Worm (Caenorhabditis elegans) whole organism, L3 larva: ENCODE results near the gene spat-3.

ENCODE experiments used
- R02D3.7 ChIP-seq: fragments of 150-350 bp; optimal IDR thresholded peaks from 2 replicates; lab custom pipeline; 2014; ENCODE audit warnings: missing biosample characterization, missing genetic modification characterization
- ZK546.5 ChIP-seq: sonication (generic microtip); optimal IDR thresholded peaks from 2 replicates; lab custom pipeline; 2017; ENCODE audit warnings: missing biosample characterization, missing genetic modification characterization
- ama-1 ChIP-seq: fragments of 150-350 bp; optimal IDR thresholded peaks from 2 replicates; lab custom pipeline; 2018
- ceh-16 ChIP-seq: sonication (generic microtip); optimal IDR thresholded peaks from 2 replicates; lab custom pipeline; 2017; ENCODE audit warnings: missing biosample characterization, missing genetic modification characterization
- ceh-82 ChIP-seq: fragments of 150-350 bp; optimal IDR thresholded peaks from 2 replicates; lab custom pipeline; 2014; ENCODE audit warnings: missing biosample characterization, missing genetic modification characterization
- ceh-9 ChIP-seq: sonication (generic microtip); optimal IDR thresholded peaks from 2 replicates; lab custom pipeline; 2018; ENCODE audit warnings: missing biosample characterization, missing genetic modification characterization
- daf-12 ChIP-seq: fragments of 150-350 bp; optimal IDR thresholded peaks from 2 replicates; lab custom pipeline; 2014; ENCODE audit warnings: missing biosample characterization, missing genetic modification reagents, missing genetic modification characterization
- egl-27 ChIP-seq: sonication (generic microtip); optimal IDR thresholded peaks from 4 replicates; lab custom pipeline; 2017; ENCODE audit warnings: missing biosample characterization, missing genetic modification reagents, missing genetic modification characterization
- elt-1 ChIP-seq: fragments of 150-350 bp; optimal IDR thresholded peaks from 2 replicates; lab custom pipeline; 2014; ENCODE audit warnings: missing biosample characterization, missing genetic modification characterization
- elt-2 ChIP-seq: sonication (generic microtip); optimal IDR thresholded peaks from 2 replicates; lab custom pipeline; 2016; ENCODE audit warnings: missing genetic modification reagents, mild to moderate bottlenecking, missing genetic modification characterization, missing compliant biosample characterization
- elt-3 ChIP-seq, 3 experiments: fragments of 150-350 bp in 1 of 3; sonication (generic microtip) in 2 of 3; optimal IDR thresholded peaks; 2 replicates in 2 of 3; 4 replicates in 1 of 3; lab custom pipeline; 2014 to 2017; ENCODE audit warnings: missing biosample characterization in 3 of 3, missing genetic modification characterization in 3 of 3
- fkh-10 ChIP-seq: sonication (generic microtip); optimal IDR thresholded peaks from 2 replicates; lab custom pipeline; 2017; ENCODE audit warnings: missing biosample characterization, missing genetic modification reagents, missing genetic modification characterization
- fkh-2 ChIP-seq: fragments of 150-350 bp; optimal IDR thresholded peaks from 2 replicates; lab custom pipeline; 2014; ENCODE audit warnings: missing biosample characterization, missing genetic modification reagents, missing genetic modification characterization
- fos-1 ChIP-seq: fragments of 150-350 bp; optimal IDR thresholded peaks from 2 replicates; lab custom pipeline; 2014; ENCODE audit warnings: missing biosample characterization, missing genetic modification characterization
- hmg-11 ChIP-seq: sonication (generic microtip); optimal IDR thresholded peaks from 2 replicates; lab custom pipeline; 2016; ENCODE audit warnings: missing genetic modification characterization, missing compliant biosample characterization
- jun-1 ChIP-seq: fragments of 150-350 bp; optimal IDR thresholded peaks from 2 replicates; lab custom pipeline; 2014; ENCODE audit warnings: missing biosample characterization, missing genetic modification reagents, missing genetic modification characterization
- lin-15B ChIP-seq: fragments of 150-350 bp; optimal IDR thresholded peaks from 2 replicates; lab custom pipeline; 2014; ENCODE audit warnings: missing biosample characterization, missing genetic modification characterization
- lsy-12 ChIP-seq: sonication (generic microtip); optimal IDR thresholded peaks from 2 replicates; lab custom pipeline; 2016; ENCODE audit warnings: mild to moderate bottlenecking, missing genetic modification characterization, missing compliant biosample characterization
- mml-1 ChIP-seq: fragments of 150-350 bp; sonication (generic microtip); optimal IDR thresholded peaks from 3 replicates; lab custom pipeline; 2014; ENCODE audit warnings: missing biosample characterization, missing genetic modification characterization
- nfya-1 ChIP-seq: sonication (generic microtip); optimal IDR thresholded peaks from 2 replicates; lab custom pipeline; 2017; ENCODE audit warnings: missing genetic modification characterization, mild to moderate bottlenecking, missing compliant biosample characterization, antibody characterized with exemption, moderate library complexity; ENCODE audit not compliant: insufficient read depth
- nhr-12 ChIP-seq: fragments of 150-350 bp; optimal IDR thresholded peaks from 2 replicates; lab custom pipeline; 2014; ENCODE audit warnings: missing biosample characterization, missing genetic modification characterization
- nhr-23 ChIP-seq: fragments of 150-350 bp; optimal IDR thresholded peaks from 2 replicates; lab custom pipeline; 2014; ENCODE audit warnings: missing biosample characterization, missing genetic modification reagents, missing genetic modification characterization
- nhr-25 ChIP-seq: sonication (generic microtip); optimal IDR thresholded peaks from 2 replicates; lab custom pipeline; 2017; ENCODE audit warnings: missing biosample characterization, missing genetic modification characterization
- nhr-28 ChIP-seq: fragments of 150-350 bp; optimal IDR thresholded peaks from 2 replicates; lab custom pipeline; 2014; ENCODE audit warnings: missing biosample characterization, missing genetic modification characterization
- nhr-43 ChIP-seq: sonication (generic microtip); optimal IDR thresholded peaks from 2 replicates; lab custom pipeline; 2016; ENCODE audit warnings: mild to moderate bottlenecking, missing genetic modification characterization, missing compliant biosample characterization; ENCODE audit not compliant: poor library complexity, severe bottlenecking
- nhr-67 ChIP-seq: fragments of 150-350 bp; optimal IDR thresholded peaks from 2 replicates; lab custom pipeline; 2014; ENCODE audit warnings: missing biosample characterization, missing genetic modification characterization
- nhr-76 ChIP-seq: fragments of 150-350 bp; sonication (generic microtip); optimal IDR thresholded peaks from 5 replicates; lab custom pipeline; 2014; ENCODE audit warnings: missing biosample characterization, missing genetic modification characterization
- nhr-77 ChIP-seq: fragments of 150-350 bp; optimal IDR thresholded peaks from 2 replicates; lab custom pipeline; 2014; ENCODE audit warnings: missing biosample characterization, missing genetic modification characterization
- pha-4 ChIP-seq: fragments of 150-350 bp; optimal IDR thresholded peaks from 2 replicates; lab custom pipeline; 2014; ENCODE audit warnings: missing biosample characterization, missing genetic modification reagents, missing genetic modification characterization
- pqm-1 ChIP-seq: fragments of 150-350 bp; optimal IDR thresholded peaks from 2 replicates; lab custom pipeline; 2017; ENCODE audit warnings: missing biosample characterization, missing genetic modification characterization, inconsistent platforms
- skn-1 ChIP-seq: fragments of 150-350 bp; optimal IDR thresholded peaks from 2 replicates; lab custom pipeline; 2014; ENCODE audit warnings: missing biosample characterization, missing genetic modification characterization
- snpc-4 ChIP-seq: fragments of 150-350 bp; optimal IDR thresholded peaks from 2 replicates; lab custom pipeline; 2014; ENCODE audit warnings: missing biosample characterization, missing genetic modification characterization
- unc-39 ChIP-seq: sonication (generic microtip); optimal IDR thresholded peaks from 4 replicates; lab custom pipeline; 2017; ENCODE audit warnings: missing biosample characterization, missing genetic modification characterization
- unc-62 ChIP-seq: fragments of 150-350 bp; sonication (generic microtip); optimal IDR thresholded peaks from 4 replicates; lab custom pipeline; 2014; ENCODE audit warnings: missing biosample characterization, missing genetic modification reagents, missing genetic modification characterization
- zag-1 ChIP-seq: fragments of 150-350 bp; optimal IDR thresholded peaks from 2 replicates; lab custom pipeline; 2014; ENCODE audit warnings: missing biosample characterization, missing genetic modification characterization
- ztf-11 ChIP-seq: fragments of 150-350 bp; optimal IDR thresholded peaks from 2 replicates; lab custom pipeline; 2014; ENCODE audit warnings: missing biosample characterization, missing genetic modification characterization
- ztf-4 ChIP-seq: fragments of 150-350 bp; optimal IDR thresholded peaks from 2 replicates; lab custom pipeline; 2014; ENCODE audit warnings: missing biosample characterization, missing genetic modification characterization

spat-3 gene

ce11 chrX:4604185-4604584 lies 1.5 kb downstream of the spat-3 start:
- TF ChIP-seq ztf-4 (tag; lab: Kevin White, UChicago) = no peak
- TF ChIP-seq ceh-82 (tag; lab: Kevin White, UChicago) = no peak
- no peak for TF ChIP-seq nhr-77 (tag; lab: Kevin White, UChicago)
- TF ChIP-seq skn-1 (tag; lab: Kevin White, UChicago) = no peak
- no peak for TF ChIP-seq hmg-11 (tag; lab: Kevin White, UChicago)
- TF ChIP-seq ama-1 (lab: Kevin White, UChicago) = no peak
- TF ChIP-seq nhr-12 = no peak
- no peak for TF ChIP-seq fkh-10 (GFP tag; lab: Kevin White, UChicago)
- no peak for TF ChIP-seq ceh-16 (tag; lab: Kevin White, UChicago)
- no peak for TF ChIP-seq elt-3 (tag; optimal IDR thresholded peaks at IDR 0.05; lab: Kevin White, UChicago)
- no peak for TF ChIP-seq ceh-9
- TF ChIP-seq pqm-1 (tag; lab: Kevin White, UChicago) = no peak
- no peak for TF ChIP-seq nhr-76 (tag; lab: Kevin White, UChicago)
- TF ChIP-seq ztf-11 (tag; lab: Kevin White, UChicago) = no peak
- TF ChIP-seq nhr-28 (tag; lab: Kevin White, UChicago) = no peak
- no peak for TF ChIP-seq snpc-4 (tag; lab: Kevin White, UChicago)
- TF ChIP-seq lin-15B = no peak
- TF ChIP-seq nhr-25 (tag; lab: Kevin White, UChicago) = no peak

ce11 chrX:4600987-4601386 lies 4.7 kb downstream of the spat-3 start:
- TF ChIP-seq unc-39 (tag; lab: Kevin White, UChicago) = no peak
- no peak for TF ChIP-seq nhr-77 (tag; lab: Kevin White, UChicago)
- TF ChIP-seq ceh-16 (tag; lab: Kevin White, UChicago) = no peak
- no peak for TF ChIP-seq nhr-43 (tag; lab: Kevin White, UChicago)
- TF ChIP-seq lin-15B = no peak
- TF ChIP-seq daf-12 = no peak
- no peak for TF ChIP-seq ZK546.5 (tag; lab: Kevin White, UChicago)
- TF ChIP-seq elt-1 = no peak
- no peak for TF ChIP-seq nhr-23 (tag; lab: Kevin White, UChicago)
- TF ChIP-seq nfya-1 (tag; lab: Kevin White, UChicago) = no peak
- no peak for TF ChIP-seq nhr-76 (tag; lab: Kevin White, UChicago)
- TF ChIP-seq zag-1 (tag; lab: Kevin White, UChicago) = no peak
- no peak for TF ChIP-seq hmg-11 (tag; lab: Kevin White, UChicago)
- TF ChIP-seq fkh-2 = no peak
- TF ChIP-seq egl-27 (tag; lab: Kevin White, UChicago) = no peak

- TF ChIP-seq nhr-77 (tag; lab: Kevin White, UChicago) = no peak
- no peak for TF ChIP-seq fos-1 (tag; lab: Kevin White, UChicago)
- TF ChIP-seq elt-2 (tag; lab: Kevin White, UChicago) = no peak
- no peak for TF ChIP-seq ceh-16 (tag; lab: Kevin White, UChicago)
- no peak for TF ChIP-seq lsy-12 (tag; lab: Kevin White, UChicago)
- no peak for TF ChIP-seq R02D3.7 (tag; lab: Kevin White, UChicago)
- TF ChIP-seq ama-1 (lab: Kevin White, UChicago) = no peak
- TF ChIP-seq elt-3 (tag; optimal IDR thresholded peaks at IDR 0.05; lab: Kevin White, UChicago) = no peak
- TF ChIP-seq nhr-23 (tag; lab: Kevin White, UChicago) = no peak
- TF ChIP-seq mml-1 = no peak
- no peak for TF ChIP-seq ZK546.5 (tag; lab: Kevin White, UChicago)
- no peak for TF ChIP-seq pha-4 (tag; lab: Kevin White, UChicago)
- TF ChIP-seq skn-1 (tag; lab: Kevin White, UChicago) = no peak
- TF ChIP-seq zag-1 (tag; lab: Kevin White, UChicago) = no peak
- TF ChIP-seq jun-1 = no peak
- no peak for TF ChIP-seq ztf-4 (tag; lab: Kevin White, UChicago)
- TF ChIP-seq fkh-2 = no peak
- TF ChIP-seq unc-62 (GFP tag; lab: Kevin White, UChicago) = no peak
- no peak for TF ChIP-seq ztf-11 (tag; lab: Kevin White, UChicago)
Measured at ce11 chrX:4599526-4599925, 6.2 kb downstream of the spat-3 start.

ce11 chrX:4597419-4597818 lies 8.3 kb downstream of the spat-3 start:
- no peak for TF ChIP-seq nhr-67
- no peak for TF ChIP-seq nhr-23 (tag; lab: Kevin White, UChicago)
- TF ChIP-seq egl-27 (tag; lab: Kevin White, UChicago) = no peak
- TF ChIP-seq fkh-10 (GFP tag; lab: Kevin White, UChicago) = no peak
- no peak for TF ChIP-seq nhr-76 (tag; lab: Kevin White, UChicago)
- no peak for TF ChIP-seq jun-1
